Worm (Caenorhabditis elegans) whole organism, early embryonic: Measurements from ENCODE around the gene srx-46.
"Not testable (repeated sequence)": the region's sequence is repeated elsewhere in the genome, so short reads cannot be mapped to it uniquely, and the experiment has no call there.

Experiments
- B0310.2 ChIP-seq: sonication (generic microtip); optimal IDR thresholded peaks from 2 replicates; lab custom pipeline; 2016; ENCODE audit warnings: mild to moderate bottlenecking, missing genetic modification characterization, missing compliant biosample characterization
- F13C5.2 ChIP-seq: sonication (generic microtip); optimal IDR thresholded peaks from 2 replicates; lab custom pipeline; 2017; ENCODE audit warnings: mild to moderate bottlenecking, missing genetic modification characterization, inconsistent platforms, missing compliant biosample characterization
- aly-1 ChIP-seq: sonication (generic microtip); optimal IDR thresholded peaks from 2 replicates; lab custom pipeline; 2016; ENCODE audit warnings: missing genetic modification characterization, missing compliant biosample characterization
- ama-1 ChIP-seq: fragments of 150-350 bp; optimal IDR thresholded peaks from 2 replicates; lab custom pipeline; 2014
- ceh-13 ChIP-seq: fragments of 200-800 bp; sonication (Bioruptor generic); optimal IDR thresholded peaks from 2 replicates; lab custom pipeline; 2018; ENCODE audit warnings: mild to moderate bottlenecking, missing genetic modification characterization, missing compliant biosample characterization
- ceh-36 ChIP-seq: sonication (generic microtip); optimal IDR thresholded peaks from 2 replicates; lab custom pipeline; 2016; ENCODE audit warnings: missing genetic modification characterization, inconsistent platforms, missing compliant biosample characterization
- ets-7 ChIP-seq: sonication (generic microtip); optimal IDR thresholded peaks from 2 replicates; lab custom pipeline; 2016; ENCODE audit warnings: missing genotype, missing genetic modification characterization, missing compliant biosample characterization
- flt-1 ChIP-seq: fragments of 200-800 bp; sonication (Bioruptor generic); IDR thresholded peaks from 2 replicates; pipeline ENCODE4 v1.3.6; 2022; ENCODE audit warnings: missing genetic modification characterization, missing compliant biosample characterization
- hmbx-1 ChIP-seq: sonication (generic microtip); optimal IDR thresholded peaks from 2 replicates; lab custom pipeline; 2016; ENCODE audit warnings: mild to moderate bottlenecking, missing genetic modification characterization, missing compliant biosample characterization
- hmg-4 ChIP-seq: fragments of 200-800 bp; sonication (Bioruptor generic); optimal IDR thresholded peaks from 2 replicates; lab custom pipeline; 2018; ENCODE audit warnings: mild to moderate bottlenecking, missing genetic modification characterization, missing compliant biosample characterization
- hnd-1 ChIP-seq: sonication (generic microtip); optimal IDR thresholded peaks from 2 replicates; lab custom pipeline; 2016; ENCODE audit warnings: missing genetic modification characterization, missing compliant biosample characterization
- pes-1 ChIP-seq: fragments of 200-800 bp; sonication (Bioruptor generic); IDR thresholded peaks from 2 replicates; pipeline ENCODE4 v1.3.6; 2022; ENCODE audit warnings: missing genetic modification reagents, missing genetic modification characterization, missing compliant biosample characterization
- scrt-1 ChIP-seq: fragments of 200-800 bp; sonication (Bioruptor generic); IDR thresholded peaks from 2 replicates; pipeline ENCODE4 v1.3.6; 2022; ENCODE audit warnings: missing genetic modification characterization, missing compliant biosample characterization
- sea-1 ChIP-seq: fragments of 200-800 bp; sonication (Bioruptor generic); conservative IDR thresholded peaks from 2 replicates; pipeline ENCODE4 v1.3.6; 2022; ENCODE audit warnings: missing genetic modification characterization, missing compliant biosample characterization
- tbx-11 ChIP-seq: fragments of 200-800 bp; sonication (Bioruptor generic); IDR thresholded peaks from 2 replicates; pipeline ENCODE4 v1.3.6; 2022; ENCODE audit warnings: missing genetic modification characterization, missing compliant biosample characterization
- tbx-37 ChIP-seq: fragments of 200-800 bp; sonication (Bioruptor generic); conservative IDR thresholded peaks from 2 replicates; pipeline ENCODE4 v1.3.6; 2022; ENCODE audit warnings: missing genetic modification reagents, missing genetic modification characterization, missing compliant biosample characterization
- tra-4 ChIP-seq: sonication (generic microtip); optimal IDR thresholded peaks from 2 replicates; lab custom pipeline; 2017; ENCODE audit warnings: missing genetic modification characterization, missing compliant biosample characterization

srx-46 gene

ce11 chrV:9376417-9376816 lies 23.4 kb downstream of the srx-46 start, which contains the start of gene E02C12.19:
TSS of gene E02C12.19 (minus strand) at chrV:9376517.
- no peak for TF ChIP-seq tbx-37
- no peak for TF ChIP-seq ceh-13 (GFP tag; lab: Kevin White, UChicago)
- no peak for TF ChIP-seq ets-7 (tag; lab: Kevin White, UChicago)
- TF ChIP-seq hnd-1 (tag; lab: Kevin White, UChicago) = no peak
- TF ChIP-seq tbx-11 (GFP tag; lab: Robert Waterston, UW) = no peak
- no peak for TF ChIP-seq scrt-1
- no peak for TF ChIP-seq flt-1 (GFP tag; lab: Robert Waterston, UW)
- no peak for TF ChIP-seq sea-1 (GFP tag; lab: Robert Waterston, UW)

DNA sequence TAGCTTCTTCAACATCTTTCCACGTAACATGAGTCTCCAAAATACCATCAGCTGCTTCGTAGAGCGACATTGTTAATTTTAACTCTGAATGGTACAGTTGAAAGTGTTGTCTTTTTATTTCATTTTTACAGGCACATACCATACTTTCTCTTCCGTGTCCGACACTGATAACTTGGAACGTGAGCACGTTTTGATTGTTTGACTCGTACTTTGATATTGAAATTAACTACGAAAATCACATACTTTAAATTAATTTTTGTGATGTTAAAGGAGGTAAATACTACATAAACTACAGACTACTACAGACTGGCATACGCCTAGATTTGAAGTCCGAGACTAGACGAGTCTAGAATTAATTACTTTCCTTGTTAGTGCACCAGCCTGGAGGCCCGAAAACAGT lies 25.3 kb downstream of the srx-46 start, which contains the start of gene E02C12.10:
Gene E02C12.10, minus strand, starts transcription at position 75 of the 400 bp plus-strand sequence.
- TF ChIP-seq scrt-1 = no peak
- TF ChIP-seq sea-1 (GFP tag; lab: Robert Waterston, UW) = no peak

- TF ChIP-seq tra-4 (tag; lab: Kevin White, UChicago); F13C5.2 (tag; lab: Kevin White, UChicago); ceh-13 (GFP tag; lab: Kevin White, UChicago): not testable (repeated sequence)
Observed at ce11 chrV:9379808-9380207, 26.8 kb downstream of the srx-46 start, which contains the start of gene E02C12.11. TSS of gene E02C12.11 (minus strand) at chrV:9379908.

ce11 chrV:9381846-9382363 lies 28.9 kb downstream of the srx-46 start, which contains the start of gene E02C12.12:
TSS of gene E02C12.12 (minus strand) at chrV:9382313.
- TF ChIP-seq scrt-1 (no peak), hnd-1 (tag; lab: Kevin White, UChicago) (no peak), sea-1 (GFP tag; lab: Robert Waterston, UW) (no peak), ama-1 (lab: Kevin White, UChicago) (no peak), tra-4 (tag; lab: Kevin White, UChicago) (no peak), tbx-37 (no peak), hmg-4 (no peak), aly-1 (tag; lab: Kevin White, UChicago) (no peak), flt-1 (GFP tag; lab: Robert Waterston, UW) (no peak), B0310.2 (tag; lab: Kevin White, UChicago) (no peak), ceh-36 (no peak), ceh-13 (GFP tag; lab: Kevin White, UChicago) (no peak), F13C5.2 (tag; lab: Kevin White, UChicago) (no peak), tbx-11 (GFP tag; lab: Robert Waterston, UW) (no peak), hmbx-1 (tag; lab: Kevin White, UChicago) (no peak), ets-7 (tag; lab: Kevin White, UChicago) (no peak), pes-1 (no peak)

DNA sequence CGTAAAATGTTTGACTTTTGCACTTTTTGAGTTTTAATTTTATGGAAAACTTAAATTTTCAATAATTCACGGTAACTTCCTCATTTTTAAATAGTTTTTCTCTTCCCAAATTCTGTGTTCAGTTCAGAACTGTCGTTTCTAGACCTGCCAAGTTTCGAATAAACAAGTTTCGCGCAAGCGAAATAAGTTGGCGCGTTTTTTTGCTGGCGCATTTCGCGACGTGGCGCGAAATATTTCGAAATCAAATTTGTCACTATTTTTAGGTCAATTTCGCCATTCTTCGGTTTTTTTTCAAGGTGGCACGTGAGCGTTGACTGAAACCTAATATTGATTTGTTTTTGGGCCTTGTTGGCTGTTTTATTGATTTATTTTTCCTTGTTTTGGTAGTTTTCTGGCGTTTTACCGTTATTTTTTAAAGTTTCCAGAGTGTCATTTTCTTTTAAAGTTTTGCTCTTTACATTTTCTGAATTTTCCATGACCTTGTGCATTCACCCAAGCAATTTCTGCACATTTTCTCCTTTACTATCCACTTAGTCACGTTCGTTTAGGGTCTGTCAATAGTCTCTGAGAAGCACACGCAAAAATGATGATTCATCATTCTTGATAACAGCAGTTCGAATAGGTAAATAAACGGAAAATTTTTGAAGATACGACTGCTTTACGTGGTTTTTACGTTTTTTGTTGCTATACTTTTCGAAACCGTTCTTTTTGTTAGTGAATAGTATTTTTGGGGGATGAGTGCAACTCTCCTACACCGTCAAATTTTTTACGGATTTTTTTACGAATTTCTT lies 29.7 kb downstream of the srx-46 start:
- no peak for TF ChIP-seq tbx-37
- TF ChIP-seq tra-4 (tag; lab: Kevin White, UChicago) = no peak
- TF ChIP-seq ceh-13 (GFP tag; lab: Kevin White, UChicago) = no peak
- TF ChIP-seq ceh-36 = no peak
- no peak for TF ChIP-seq hmg-4
- TF ChIP-seq sea-1 (GFP tag; lab: Robert Waterston, UW) = no peak
- no peak for TF ChIP-seq aly-1 (tag; lab: Kevin White, UChicago)
- no peak for TF ChIP-seq scrt-1
- no peak for TF ChIP-seq ets-7 (tag; lab: Kevin White, UChicago)
- no peak for TF ChIP-seq F13C5.2 (tag; lab: Kevin White, UChicago)
- TF ChIP-seq hmbx-1 (tag; lab: Kevin White, UChicago) = no peak
- TF ChIP-seq B0310.2 (tag; lab: Kevin White, UChicago) = no peak
- no peak for TF ChIP-seq pes-1

- TF ChIP-seq scrt-1 = no peak
- TF ChIP-seq aly-1 (tag; lab: Kevin White, UChicago) = no peak
- TF ChIP-seq ama-1 (lab: Kevin White, UChicago) = no peak
- TF ChIP-seq ets-7 (tag; lab: Kevin White, UChicago) = no peak
- no peak for TF ChIP-seq tbx-11 (GFP tag; lab: Robert Waterston, UW)
- no peak for TF ChIP-seq B0310.2 (tag; lab: Kevin White, UChicago)
- no peak for TF ChIP-seq hnd-1 (tag; lab: Kevin White, UChicago)
- TF ChIP-seq pes-1 = no peak
- TF ChIP-seq ceh-13 (GFP tag; lab: Kevin White, UChicago) = no peak
- TF ChIP-seq F13C5.2 (tag; lab: Kevin White, UChicago) = no peak
- no peak for TF ChIP-seq hmbx-1 (tag; lab: Kevin White, UChicago)
- TF ChIP-seq sea-1 (GFP tag; lab: Robert Waterston, UW) = no peak
- no peak for TF ChIP-seq tbx-37
- no peak for TF ChIP-seq ceh-36
- TF ChIP-seq flt-1 (GFP tag; lab: Robert Waterston, UW) = no peak
- no peak for TF ChIP-seq hmg-4
Observed at ce11 chrV:9384359-9384758, 31.3 kb downstream of the srx-46 start.

ce11 chrV:9384949-9385348 lies 31.9 kb downstream of the srx-46 start:
- no peak for TF ChIP-seq pes-1
- no peak for TF ChIP-seq ets-7 (tag; lab: Kevin White, UChicago)
- TF ChIP-seq hmg-4 = no peak
- no peak for TF ChIP-seq aly-1 (tag; lab: Kevin White, UChicago)

DNA sequence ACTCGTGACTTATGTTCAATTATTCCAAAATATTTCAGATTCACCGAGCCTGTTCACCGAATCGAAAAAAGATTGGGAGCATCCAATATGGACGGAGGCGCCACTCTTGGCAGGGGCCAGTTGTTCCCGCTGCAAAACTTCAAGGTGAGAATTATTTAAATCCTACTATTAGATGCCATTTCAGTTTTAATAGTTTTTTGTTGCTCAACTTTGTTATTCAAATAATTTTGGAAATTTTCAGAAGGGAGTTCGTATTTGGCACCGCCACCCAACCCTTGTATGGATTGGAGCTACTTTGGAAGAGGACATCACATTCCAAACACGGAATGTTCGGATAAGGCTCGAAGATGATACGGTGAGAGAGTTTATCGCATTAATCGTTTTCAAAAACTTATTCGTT lies 33.1 kb downstream of the srx-46 start, which contains the start of gene hum-2:
Gene hum-2, plus strand, starts transcription at position 33 of the 400 bp plus-strand sequence.
- TF ChIP-seq sea-1 (GFP tag; lab: Robert Waterston, UW) (no peak), tbx-11 (GFP tag; lab: Robert Waterston, UW) (no peak), F13C5.2 (tag; lab: Kevin White, UChicago) (no peak), hmbx-1 (tag; lab: Kevin White, UChicago) (no peak)
